Fruit fly (Drosophila melanogaster): ENCODE measurements around the gene RhoL.

DNA sequence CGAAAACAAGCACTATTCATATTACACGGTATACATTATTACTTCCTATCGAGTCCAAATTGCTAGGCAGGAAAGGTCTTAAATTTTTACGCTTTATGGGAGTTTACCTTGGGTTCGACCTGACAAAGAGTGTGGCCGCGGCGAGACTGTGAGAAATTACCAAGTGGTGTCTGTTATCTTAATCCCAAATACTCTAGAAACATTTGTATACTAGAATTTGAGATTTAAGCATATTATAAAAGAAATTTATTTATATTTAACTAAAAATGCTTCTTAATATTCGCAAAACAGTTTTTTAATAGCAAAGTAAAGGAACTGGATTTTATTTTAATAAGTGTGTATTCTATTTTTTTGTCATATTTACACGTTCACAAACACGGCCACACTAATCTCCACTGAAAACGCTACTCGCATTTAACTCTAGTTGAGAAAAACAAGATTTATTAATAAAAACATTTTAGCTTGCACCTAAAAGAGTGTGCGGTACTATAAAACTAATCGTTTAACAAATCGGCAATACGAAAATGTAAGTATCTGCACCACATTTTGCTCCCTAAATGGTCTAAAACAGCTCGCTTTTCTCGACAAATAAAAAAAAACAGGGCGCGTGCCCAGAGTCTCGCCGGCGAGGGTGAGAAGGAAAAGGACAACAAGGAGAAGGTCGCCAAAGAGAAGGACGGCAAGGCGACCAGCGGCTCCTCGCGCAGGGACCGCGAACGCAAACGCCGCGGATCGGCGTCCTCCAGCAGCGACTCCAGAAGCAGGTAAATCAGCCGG is 49.5 kb upstream of the RhoL start, which contains the start of the genes mura and RnpS1:
- TF ChIP-seq Abd-B (GFP tag; optimal IDR thresholded peaks at IDR 0.05), result no peak
- TF ChIP-seq Mio (GFP tag; optimal IDR thresholded peaks at IDR 0.05), result no peak
- TF ChIP-seq fru (GFP tag; optimal IDR thresholded peaks at IDR 0.05), result no peak
- no peak for TF ChIP-seq foxo (GFP tag; optimal IDR thresholded peaks at IDR 0.05)
- no peak for TF ChIP-seq HLH106 (tag; optimal IDR thresholded peaks at IDR 0.05)
- no peak for TF ChIP-seq OdsH (GFP tag; optimal IDR thresholded peaks at IDR 0.05)
- no peak for TF ChIP-seq Dif (GFP tag; optimal IDR thresholded peaks at IDR 0.05; ENCODE audit: partially characterized antibody)
- no peak for TF ChIP-seq psq (GFP tag; optimal IDR thresholded peaks at IDR 0.05)
- no peak for TF ChIP-seq Dfd (GFP tag; optimal IDR thresholded peaks at IDR 0.05)
- TF ChIP-seq usp (GFP tag; optimal IDR thresholded peaks at IDR 0.05), result no peak
